Fruit fly (Drosophila melanogaster) whole organism, embryonic: Measurements from ENCODE around the gene CG15642.

Experiments
- ATbp ChIP-seq: fragments of 200-800 bp; sonication (Bioruptor generic); optimal IDR thresholded peaks from 2 replicates; lab custom pipeline; 2017; ENCODE audit warnings: missing biosample characterization, mild to moderate bottlenecking, missing genetic modification characterization, missing genetic modification reagents
- Bdp1 ChIP-seq: fragments of 200-800 bp; sonication (Bioruptor generic); optimal IDR thresholded peaks from 3 replicates; lab custom pipeline; 2016; ENCODE audit warnings: missing biosample characterization, missing genetic modification characterization
- CG12155 ChIP-seq: fragments of 200-800 bp; sonication (Bioruptor generic); optimal IDR thresholded peaks from 3 replicates; lab custom pipeline; 2016; ENCODE audit warnings: missing biosample characterization, missing genetic modification characterization
- CG13424 ChIP-seq: fragments of 200-800 bp; sonication (Bioruptor generic); optimal IDR thresholded peaks from 2 replicates; lab custom pipeline; 2019; ENCODE audit warnings: missing biosample characterization, mild to moderate bottlenecking, missing genetic modification characterization, moderate library complexity
- CG14050 ChIP-seq: fragments of 200-800 bp; sonication (Bioruptor generic); IDR thresholded peaks from 3 replicates; pipeline ENCODE4 v1.3.6; 2022; ENCODE audit warnings: missing biosample characterization, missing genetic modification characterization
- CG15269 ChIP-seq: fragments of 200-800 bp; sonication (Bioruptor generic); optimal IDR thresholded peaks from 2 replicates; lab custom pipeline; 2018; ENCODE audit warnings: missing biosample characterization, mild to moderate bottlenecking, missing genetic modification characterization, moderate library complexity
- CG16863 ChIP-seq: fragments of 200-800 bp; sonication (Bioruptor generic); optimal IDR thresholded peaks from 3 replicates; lab custom pipeline; 2016; ENCODE audit warnings: missing biosample characterization, missing genetic modification characterization
- CG18619 ChIP-seq: fragments of 200-800 bp; sonication (Bioruptor generic); optimal IDR thresholded peaks from 3 replicates; lab custom pipeline; 2017; ENCODE audit warnings: missing biosample characterization, mild to moderate bottlenecking, missing genetic modification characterization
- CG2678 ChIP-seq: fragments of 200-800 bp; sonication (Bioruptor generic); optimal IDR thresholded peaks from 3 replicates; lab custom pipeline; 2019; ENCODE audit warnings: missing biosample characterization, mild to moderate bottlenecking, missing genetic modification characterization, moderate library complexity
- CG3281 ChIP-seq: fragments of 200-800 bp; sonication (Bioruptor generic); optimal IDR thresholded peaks from 3 replicates; lab custom pipeline; 2017; ENCODE audit warnings: missing biosample characterization, mild to moderate bottlenecking, missing genetic modification characterization
- CG4617 ChIP-seq: fragments of 200-800 bp; sonication (Bioruptor generic); optimal IDR thresholded peaks from 3 replicates; lab custom pipeline; 2016; ENCODE audit warnings: missing biosample characterization, missing genetic modification characterization, borderline replicate concordance
- CG4820 ChIP-seq: fragments of 200-800 bp; sonication (Bioruptor generic); optimal IDR thresholded peaks from 3 replicates; lab custom pipeline; 2016; ENCODE audit warnings: missing biosample characterization, missing genetic modification characterization
- CG5180 ChIP-seq: fragments of 200-800 bp; sonication (Bioruptor generic); optimal IDR thresholded peaks from 3 replicates; lab custom pipeline; 2017; ENCODE audit warnings: missing biosample characterization, missing genetic modification characterization, mild to moderate bottlenecking, moderate library complexity, missing genetic modification reagents
- CG7271 ChIP-seq: fragments of 200-800 bp; sonication (Bioruptor generic); optimal IDR thresholded peaks from 2 replicates; lab custom pipeline; 2018; ENCODE audit warnings: missing biosample characterization, mild to moderate bottlenecking, missing genetic modification characterization, moderate library complexity
- CG7745 ChIP-seq: fragments of 200-800 bp; sonication (Bioruptor generic); optimal IDR thresholded peaks from 2 replicates; lab custom pipeline; 2018; ENCODE audit warnings: missing biosample characterization, mild to moderate bottlenecking, missing genetic modification characterization, moderate library complexity
- CG7928 ChIP-seq: fragments of 200-800 bp; sonication (Bioruptor generic); optimal IDR thresholded peaks from 2 replicates; lab custom pipeline; 2017; ENCODE audit warnings: missing biosample characterization, mild to moderate bottlenecking, missing genetic modification characterization
- CG7963 ChIP-seq: fragments of 200-800 bp; sonication (Bioruptor generic); IDR thresholded peaks from 3 replicates; pipeline ENCODE4 v1.3.6; 2022; ENCODE audit warnings: missing biosample characterization, missing genetic modification characterization; ENCODE audit not compliant: partially characterized antibody
- CG8359 ChIP-seq: fragments of 200-800 bp; sonication (Bioruptor generic); optimal IDR thresholded peaks from 2 replicates; lab custom pipeline; 2017; ENCODE audit warnings: missing biosample characterization, mild to moderate bottlenecking, missing genetic modification characterization, borderline replicate concordance
- CHES-1-like ChIP-seq: fragments of 200-800 bp; sonication (Bioruptor generic); optimal IDR thresholded peaks from 2 replicates; lab custom pipeline; 2016; ENCODE audit warnings: missing biosample characterization, missing genetic modification characterization
- Dip2 ChIP-seq: fragments of 200-800 bp; sonication (Bioruptor generic); IDR thresholded peaks from 2 replicates; pipeline ENCODE4 v1.3.6; 2022; ENCODE audit warnings: missing biosample characterization, missing genetic modification characterization
- Dp ChIP-seq: fragments of 200-800 bp; sonication (Bioruptor generic); optimal IDR thresholded peaks from 2 replicates; lab custom pipeline; 2018; ENCODE audit warnings: missing biosample characterization, mild to moderate bottlenecking, missing genetic modification characterization, moderate library complexity
- Drgx ChIP-seq: fragments of 200-800 bp; sonication (Bioruptor generic); IDR thresholded peaks from 2 replicates; pipeline ENCODE4 v1.3.6; 2022; ENCODE audit warnings: missing biosample characterization, missing genetic modification characterization
- ERR ChIP-seq: fragments of 200-800 bp; sonication (Bioruptor generic); optimal IDR thresholded peaks from 2 replicates; lab custom pipeline; 2016; ENCODE audit warnings: missing biosample characterization, missing genetic modification characterization
- Ets65A ChIP-seq: fragments of 200-800 bp; sonication (Bioruptor generic); peaks from one replicate; lab custom pipeline; 2016; ENCODE audit warnings: missing biosample characterization, missing genetic modification characterization
- Lim3 ChIP-seq: fragments of 200-800 bp; sonication (Bioruptor generic); IDR thresholded peaks from 2 replicates; pipeline ENCODE4 v1.3.6; 2022; ENCODE audit warnings: missing biosample characterization, missing genetic modification characterization
- Mes4 ChIP-seq: fragments of 200-800 bp; sonication (Bioruptor generic); optimal IDR thresholded peaks from 2 replicates; lab custom pipeline; 2016; ENCODE audit warnings: missing biosample characterization, missing genetic modification characterization
- Rx ChIP-seq: fragments of 200-800 bp; sonication (Bioruptor generic); IDR thresholded peaks from 2 replicates; pipeline ENCODE4 v1.3.6; 2022; ENCODE audit warnings: missing biosample characterization, missing genetic modification characterization
- Sox102F ChIP-seq: fragments of 200-800 bp; sonication (Bioruptor generic); optimal IDR thresholded peaks from 2 replicates; lab custom pipeline; 2018; ENCODE audit warnings: missing biosample characterization, mild to moderate bottlenecking, missing genetic modification characterization, moderate library complexity
- Vsx1 ChIP-seq: fragments of 200-800 bp; sonication (Bioruptor generic); optimal IDR thresholded peaks from 2 replicates; lab custom pipeline; 2017; ENCODE audit warnings: missing biosample characterization, mild to moderate bottlenecking, missing genetic modification characterization, missing genetic modification reagents
- Xbp1 ChIP-seq: fragments of 200-800 bp; sonication (Bioruptor generic); optimal IDR thresholded peaks from 3 replicates; lab custom pipeline; 2016; ENCODE audit warnings: missing biosample characterization, mild to moderate bottlenecking, missing genetic modification characterization
- ap ChIP-seq: fragments of 200-800 bp; sonication (Bioruptor generic); IDR thresholded peaks from 2 replicates; pipeline ENCODE4 v1.3.6; 2022; ENCODE audit warnings: missing biosample characterization, missing genetic modification characterization
- ara ChIP-seq: fragments of 200-800 bp; sonication (Bioruptor generic); IDR thresholded peaks from 2 replicates; pipeline ENCODE4 v1.3.6; 2022; ENCODE audit warnings: missing biosample characterization, missing genetic modification characterization
- bigmax ChIP-seq: fragments of 200-800 bp; sonication (Bioruptor generic); optimal IDR thresholded peaks from 2 replicates; lab custom pipeline; 2018; ENCODE audit warnings: missing biosample characterization, mild to moderate bottlenecking, missing genetic modification characterization
- bowl ChIP-seq: fragments of 200-800 bp; sonication (Bioruptor generic); IDR thresholded peaks from 2 replicates; pipeline ENCODE4 v1.3.6; 2022; ENCODE audit warnings: missing biosample characterization, missing genetic modification characterization
- cg ChIP-seq: fragments of 200-800 bp; sonication (Bioruptor generic); optimal IDR thresholded peaks from 3 replicates; lab custom pipeline; 2019; ENCODE audit warnings: missing biosample characterization, mild to moderate bottlenecking, missing genetic modification characterization, moderate library complexity
- dmrt11E ChIP-seq: fragments of 200-800 bp; sonication (Bioruptor generic); optimal IDR thresholded peaks from 3 replicates; lab custom pipeline; 2018; ENCODE audit warnings: missing biosample characterization, mild to moderate bottlenecking, missing genetic modification characterization, moderate library complexity
- emc ChIP-seq: fragments of 200-800 bp; sonication (Bioruptor generic); optimal IDR thresholded peaks from 2 replicates; lab custom pipeline; 2016; ENCODE audit warnings: missing biosample characterization, missing genetic modification characterization
- esg ChIP-seq: fragments of 200-800 bp; sonication (Bioruptor generic); conservative IDR thresholded peaks from 2 replicates; pipeline ENCODE4 v1.3.6; 2022; ENCODE audit warnings: missing biosample characterization, missing genetic modification characterization
- gem ChIP-seq: fragments of 200-800 bp; sonication (Bioruptor generic); optimal IDR thresholded peaks from 2 replicates; lab custom pipeline; 2019; ENCODE audit warnings: missing biosample characterization, mild to moderate bottlenecking, missing genetic modification characterization, moderate library complexity
- grau ChIP-seq: fragments of 200-800 bp; optimal IDR thresholded peaks from 3 replicates; lab custom pipeline; 2019; ENCODE audit warnings: missing biosample characterization, mild to moderate bottlenecking, missing genetic modification characterization, moderate library complexity
- kni ChIP-seq: fragments of 200-800 bp; sonication (Bioruptor generic); optimal IDR thresholded peaks from 3 replicates; lab custom pipeline; 2017; ENCODE audit warnings: mild to moderate bottlenecking, missing biosample characterization, missing genetic modification reagents, missing genetic modification characterization
- pnt ChIP-seq: fragments of 200-800 bp; sonication (Bioruptor generic); optimal IDR thresholded peaks from 3 replicates; lab custom pipeline; 2016; ENCODE audit warnings: missing biosample characterization, missing genetic modification characterization
- sens ChIP-seq: fragments of 200-800 bp; sonication (Bioruptor generic); peaks from one replicate; lab custom pipeline; 2016; ENCODE audit warnings: missing biosample characterization, missing genetic modification characterization
- sug ChIP-seq: fragments of 200-800 bp; optimal IDR thresholded peaks from 2 replicates; lab custom pipeline; 2019; ENCODE audit warnings: missing biosample characterization, mild to moderate bottlenecking, missing genetic modification characterization, moderate library complexity
- tgo ChIP-seq: fragments of 200-800 bp; sonication (Bioruptor generic); IDR thresholded peaks from 3 replicates; pipeline ENCODE4 v1.3.6; 2022; ENCODE audit warnings: missing biosample characterization, missing genetic modification characterization
- tin ChIP-seq: fragments of 200-800 bp; sonication (Bioruptor generic); optimal IDR thresholded peaks from 3 replicates; lab custom pipeline; 2016; ENCODE audit warnings: missing biosample characterization, missing genetic modification characterization
- twi ChIP-seq: fragments of 200-800 bp; optimal IDR thresholded peaks from 2 replicates; lab custom pipeline; 2019; ENCODE audit warnings: missing biosample characterization, mild to moderate bottlenecking, missing genetic modification characterization, moderate library complexity
- wek ChIP-seq: fragments of 200-800 bp; sonication (Bioruptor generic); optimal IDR thresholded peaks from 3 replicates; lab custom pipeline; 2018; ENCODE audit warnings: missing biosample characterization, mild to moderate bottlenecking, missing genetic modification characterization, moderate library complexity

CG15642 gene

dm6 chrX:15497440-15498271 lies 30.1 kb upstream of the CG15642 start (continued):
- TF ChIP-seq Xbp1 (GFP tag; lab: Kevin White, UChicago) (no peak), CG4820 (GFP tag; lab: Kevin White, UChicago) (no peak), CHES-1-like (GFP tag; lab: Kevin White, UChicago) (no peak), Lim3 (GFP tag; lab: Robert Waterston, UW) (no peak), bigmax (GFP tag; lab: Kevin White, UChicago) (peak; percentile 87), Dip2 (GFP tag; lab: Robert Waterston, UW) (no peak), tgo (GFP tag; lab: Robert Waterston, UW) (no peak), Mes4 (GFP tag; lab: Kevin White, UChicago) (no peak), Rx (GFP tag; lab: Robert Waterston, UW) (no peak), pnt (GFP tag; lab: Kevin White, UChicago) (no peak), ERR (GFP tag; lab: Kevin White, UChicago) (no peak), Ets65A (GFP tag; lab: Kevin White, UChicago) (peak; percentile 92), CG14050 (GFP tag; lab: Robert Waterston, UW) (no peak), ap (0 out of 2 replicates have a peak, but pooled peaks have one; percentile 9), esg (GFP tag; lab: Robert Waterston, UW) (no peak), bowl (GFP tag; lab: Robert Waterston, UW) (no peak), CG5180 (GFP tag; lab: Kevin White, UChicago) (peak; percentile 34), ara (peak; percentile 31; the same call in 1 of the 2 replicates), Dp (GFP tag; lab: Kevin White, UChicago) (no peak), CG15269 (tag; lab: Kevin White, UChicago) (no peak), CG13424 (tag; lab: Kevin White, UChicago) (no peak), CG7271 (tag; lab: Kevin White, UChicago) (no peak), ATbp (peak; percentile 71), dmrt11E (tag; lab: Kevin White, UChicago) (no peak), emc (GFP tag; lab: Kevin White, UChicago) (no peak), wek (no peak), CG7963 (GFP tag; lab: Robert Waterston, UW) (no peak)

DNA sequence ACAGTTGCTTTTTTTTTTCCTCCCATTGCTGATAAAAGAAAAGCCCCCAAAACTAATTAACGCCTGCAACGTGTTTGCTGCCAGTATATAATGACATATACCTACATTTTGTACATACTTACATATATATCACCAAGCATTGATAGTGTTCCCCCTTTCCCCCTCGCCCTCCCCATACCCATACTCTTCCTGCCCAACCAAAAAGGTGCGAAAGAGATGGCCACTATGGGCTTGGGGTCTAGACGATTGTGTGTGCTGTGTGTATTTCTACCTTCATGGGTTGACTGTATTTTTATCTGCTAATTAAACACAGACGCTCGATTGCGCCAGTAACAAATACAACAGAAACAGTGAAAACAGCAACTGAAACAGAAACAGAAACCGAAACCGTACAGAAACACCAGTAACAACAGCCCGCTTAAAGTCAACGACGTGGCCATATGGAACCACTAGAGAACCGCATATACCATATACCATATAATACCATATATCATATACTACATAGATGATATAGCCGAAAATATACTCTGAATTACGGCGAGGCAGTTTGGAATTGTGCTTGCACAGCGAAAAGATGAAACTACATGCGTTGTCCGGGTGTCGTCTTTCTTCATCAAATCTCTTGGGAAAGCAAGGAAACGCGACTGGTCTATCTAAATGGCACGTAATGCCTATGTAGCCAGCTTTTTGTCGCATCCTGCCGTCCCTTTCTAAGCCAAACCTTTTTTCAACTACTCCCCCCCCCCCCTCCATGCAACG lies 29.3 kb upstream of the CG15642 start:
- TF ChIP-seq CG18619 (GFP tag; lab: Kevin White, UChicago) (no peak), CG7928 (GFP tag; lab: Kevin White, UChicago) (no peak), CG16863 (GFP tag; lab: Kevin White, UChicago) (no peak), Vsx1 (GFP tag; lab: Kevin White, UChicago) (peak; percentile 70), CG8359 (GFP tag; lab: Kevin White, UChicago) (no peak), CG3281 (no peak), Rx (GFP tag; lab: Robert Waterston, UW) (no peak), sens (GFP tag; lab: Kevin White, UChicago) (no peak), Drgx (GFP tag; lab: Robert Waterston, UW) (no peak), twi (tag; lab: Kevin White, UChicago) (peak; percentile 24), CG12155 (GFP tag; lab: Kevin White, UChicago) (no peak), sug (tag; lab: Kevin White, UChicago) (peak; percentile 44), tin (no peak), cg (GFP tag; lab: Kevin White, UChicago) (peak; percentile 29), CG7745 (tag; lab: Kevin White, UChicago) (peak; percentile 17), Sox102F (GFP tag; lab: Kevin White, UChicago) (no peak), CG4617 (no peak), kni (GFP tag; lab: Kevin White, UChicago) (peak; percentile 9), grau (peak; percentile 12), Bdp1 (GFP tag; lab: Kevin White, UChicago) (no peak), CG2678 (peak; percentile 0), gem (tag; lab: Kevin White, UChicago) (no peak)
